Worm (Caenorhabditis elegans) whole organism, L1 larva: Measurements from ENCODE around the gene F48E8.2.

Experiments used
- C04F5.9 ChIP-seq: sonication (generic microtip); optimal IDR thresholded peaks from 2 replicates; lab custom pipeline; 2016; ENCODE audit warnings: missing genetic modification characterization, missing compliant biosample characterization
- C16A3.4 ChIP-seq: fragments of 150-350 bp; optimal IDR thresholded peaks from 2 replicates; lab custom pipeline; 2014; ENCODE audit warnings: missing biosample characterization, missing genetic modification characterization
- C34B4.2 ChIP-seq: sonication (generic microtip); optimal IDR thresholded peaks from 2 replicates; lab custom pipeline; 2017; ENCODE audit warnings: mild to moderate bottlenecking, missing genetic modification characterization, missing compliant biosample characterization
- Y116A8C.19 ChIP-seq: sonication (generic microtip); optimal IDR thresholded peaks from 2 replicates; lab custom pipeline; 2016; ENCODE audit warnings: missing compliant biosample characterization, missing genetic modification characterization, borderline replicate concordance
- ama-1 ChIP-seq: fragments of 150-350 bp; optimal IDR thresholded peaks from 2 replicates; lab custom pipeline; 2014
- blmp-1 ChIP-seq: fragments of 150-350 bp; optimal IDR thresholded peaks from 2 replicates; lab custom pipeline; 2014; ENCODE audit warnings: missing biosample characterization, missing genetic modification characterization
- ceh-8 ChIP-seq: fragments of 200-800 bp; sonication (Bioruptor generic); optimal IDR thresholded peaks from 2 replicates; lab custom pipeline; 2018; ENCODE audit warnings: mild to moderate bottlenecking, missing genetic modification characterization, moderate library complexity, missing compliant biosample characterization
- ceh-82 ChIP-seq, 3 experiments: fragments of 150-350 bp in 1 of 3; sonication (generic microtip) in 2 of 3; optimal IDR thresholded peaks; 2 replicates each; lab custom pipeline; 2014 to 2017; ENCODE audit warnings: missing biosample characterization in 3 of 3, missing genetic modification characterization in 3 of 3
- ceh-88 ChIP-seq: fragments of 200-800 bp; sonication (Bioruptor generic); IDR thresholded peaks from 2 replicates; pipeline ENCODE4 v1.3.6; 2022; ENCODE audit warnings: missing genetic modification characterization, missing compliant biosample characterization
- dpl-1 ChIP-seq, 3 experiments: fragments of 150-350 bp in 2 of 3; sonication (generic microtip) in 1 of 3; optimal IDR thresholded peaks; 2 replicates each; lab custom pipeline; 2014 to 2017; ENCODE audit warnings: missing biosample characterization in 3 of 3, missing genetic modification characterization in 3 of 3, missing genetic modification reagents in 3 of 3
- dsc-1 ChIP-seq: sonication (generic microtip); optimal IDR thresholded peaks from 2 replicates; lab custom pipeline; 2016; ENCODE audit warnings: mild to moderate bottlenecking, missing genetic modification characterization, missing compliant biosample characterization
- efl-1 ChIP-seq, 4 experiments: fragments of 150-350 bp; optimal IDR thresholded peaks in 3 of 4; peaks in 1 of 4; 1 replicate in 1 of 4; 2 replicates in 3 of 4; lab custom pipeline; 2014; ENCODE audit warnings: missing biosample characterization in 2 of 4, missing genetic modification characterization in 2 of 4, missing genetic modification reagents in 2 of 4
- egl-13 ChIP-seq: sonication (generic microtip); optimal IDR thresholded peaks from 2 replicates; lab custom pipeline; 2016; ENCODE audit warnings: missing genotype, missing genetic modification reagents, missing genetic modification characterization, missing compliant biosample characterization
- elt-2 ChIP-seq: sonication (generic microtip); optimal IDR thresholded peaks from 2 replicates; lab custom pipeline; 2016; ENCODE audit warnings: missing genetic modification characterization, mild to moderate bottlenecking, inconsistent platforms, missing compliant biosample characterization, missing genetic modification reagents
- elt-3 ChIP-seq, 6 experiments: fragments of 150-350 bp in 1 of 6; sonication (generic microtip); optimal IDR thresholded peaks; 2 replicates each; lab custom pipeline; 2017 to 2018; ENCODE audit warnings: missing biosample characterization in 6 of 6, missing genetic modification characterization in 6 of 6, inconsistent platforms in 1 of 6
- ets-5 ChIP-seq: fragments of 200-800 bp; sonication (Bioruptor generic); IDR thresholded peaks from 2 replicates; pipeline ENCODE4 v1.3.6; 2022; ENCODE audit warnings: missing genetic modification characterization, missing compliant biosample characterization
- fkh-8 ChIP-seq: sonication (generic microtip); optimal IDR thresholded peaks from 2 replicates; lab custom pipeline; 2016; ENCODE audit warnings: mild to moderate bottlenecking, missing genetic modification characterization, missing compliant biosample characterization
- grh-1 ChIP-seq: fragments of 200-800 bp; sonication (Bioruptor generic); IDR thresholded peaks from 2 replicates; pipeline ENCODE4 v1.3.6; 2022; ENCODE audit warnings: missing genetic modification reagents, missing genetic modification characterization, missing compliant biosample characterization
- hlh-17 ChIP-seq: fragments of 200-800 bp; sonication (Bioruptor generic); optimal IDR thresholded peaks from 2 replicates; lab custom pipeline; 2018; ENCODE audit warnings: missing genetic modification characterization, mild to moderate bottlenecking, missing compliant biosample characterization, moderate library complexity, borderline replicate concordance
- hlh-4 ChIP-seq: sonication (generic microtip); optimal IDR thresholded peaks from 2 replicates; lab custom pipeline; 2016; ENCODE audit warnings: mild to moderate bottlenecking, missing genetic modification characterization, missing compliant biosample characterization
- irx-1 ChIP-seq: sonication (generic microtip); optimal IDR thresholded peaks from 2 replicates; lab custom pipeline; 2016; ENCODE audit warnings: missing genetic modification characterization, missing compliant biosample characterization
- isw-1 ChIP-seq: fragments of 200-800 bp; sonication (Bioruptor generic); IDR thresholded peaks from 2 replicates; pipeline ENCODE4 v1.3.6; 2022; ENCODE audit warnings: missing genetic modification characterization, missing compliant biosample characterization
- lin-14 ChIP-seq: fragments of 200-800 bp; sonication (Bioruptor generic); optimal IDR thresholded peaks from 2 replicates; lab custom pipeline; 2018; ENCODE audit warnings: mild to moderate bottlenecking, missing genetic modification characterization, moderate library complexity, missing compliant biosample characterization
- lin-35 ChIP-seq, 2 experiments: fragments of 150-350 bp; optimal IDR thresholded peaks; 2 replicates each; lab custom pipeline; 2014; ENCODE audit warnings: missing biosample characterization in 2 of 2, missing genetic modification characterization in 2 of 2, missing genetic modification reagents in 2 of 2
- lin-39 ChIP-seq: fragments of 150-350 bp; optimal IDR thresholded peaks from 2 replicates; lab custom pipeline; 2014; ENCODE audit warnings: missing biosample characterization, missing genetic modification reagents, missing genetic modification characterization
- lir-3 ChIP-seq: sonication (generic microtip); optimal IDR thresholded peaks from 2 replicates; lab custom pipeline; 2016; ENCODE audit warnings: mild to moderate bottlenecking, missing genetic modification characterization, moderate library complexity, missing compliant biosample characterization; ENCODE audit not compliant: poor library complexity
- mab-9 ChIP-seq: fragments of 200-800 bp; sonication (Bioruptor generic); IDR thresholded peaks from 2 replicates; pipeline ENCODE4 v1.3.6; 2022; ENCODE audit warnings: missing genetic modification reagents, missing genetic modification characterization, missing compliant biosample characterization
- mdl-1 ChIP-seq, 2 experiments: fragments of 150-350 bp; optimal IDR thresholded peaks; 2 replicates each; lab custom pipeline; 2014 to 2017; ENCODE audit warnings: missing biosample characterization in 2 of 2, missing genetic modification characterization in 2 of 2, inconsistent platforms in 1 of 2
- mep-1 ChIP-seq: fragments of 150-350 bp; optimal IDR thresholded peaks from 2 replicates; lab custom pipeline; 2014; ENCODE audit warnings: missing biosample characterization, missing genetic modification characterization
- nhr-12 ChIP-seq: sonication (generic microtip); optimal IDR thresholded peaks from 2 replicates; lab custom pipeline; 2017; ENCODE audit warnings: missing biosample characterization, missing genetic modification characterization
- nhr-20 ChIP-seq: sonication (generic microtip); optimal IDR thresholded peaks from 2 replicates; lab custom pipeline; 2016; ENCODE audit warnings: mild to moderate bottlenecking, missing genetic modification characterization, missing compliant biosample characterization
- nhr-28 ChIP-seq: fragments of 150-350 bp; optimal IDR thresholded peaks from 2 replicates; lab custom pipeline; 2014; ENCODE audit warnings: missing biosample characterization, missing genetic modification characterization
- nhr-47 ChIP-seq: sonication (generic microtip); optimal IDR thresholded peaks from 2 replicates; lab custom pipeline; 2016; ENCODE audit warnings: mild to moderate bottlenecking, missing genetic modification characterization, moderate library complexity, missing compliant biosample characterization
- nhr-71 ChIP-seq: sonication (generic microtip); optimal IDR thresholded peaks from 2 replicates; lab custom pipeline; 2016; ENCODE audit warnings: mild to moderate bottlenecking, missing genetic modification characterization, moderate library complexity, missing compliant biosample characterization
- nhr-84 ChIP-seq: sonication (generic microtip); optimal IDR thresholded peaks from 2 replicates; lab custom pipeline; 2017; ENCODE audit warnings: missing biosample characterization, missing genetic modification characterization
- pax-3 ChIP-seq: fragments of 200-800 bp; sonication (Bioruptor generic); optimal IDR thresholded peaks from 2 replicates; lab custom pipeline; 2018; ENCODE audit warnings: mild to moderate bottlenecking, missing genetic modification characterization, moderate library complexity, missing compliant biosample characterization
- pqm-1 ChIP-seq: sonication (generic microtip); optimal IDR thresholded peaks from 3 replicates; lab custom pipeline; 2017; ENCODE audit warnings: missing biosample characterization, missing genetic modification characterization
- snpc-4 ChIP-seq: fragments of 150-350 bp; optimal IDR thresholded peaks from 2 replicates; lab custom pipeline; 2014; ENCODE audit warnings: missing biosample characterization, missing genetic modification characterization
- snu-23 ChIP-seq: sonication (generic microtip); optimal IDR thresholded peaks from 2 replicates; lab custom pipeline; 2016; ENCODE audit warnings: missing genetic modification characterization, missing compliant biosample characterization
- sox-4 ChIP-seq: sonication (generic microtip); optimal IDR thresholded peaks from 2 replicates; lab custom pipeline; 2016; ENCODE audit warnings: missing genetic modification characterization, missing compliant biosample characterization
- sptf-1 ChIP-seq: fragments of 150-350 bp; optimal IDR thresholded peaks from 2 replicates; lab custom pipeline; 2014; ENCODE audit warnings: missing biosample characterization, missing genetic modification characterization
- sup-37 ChIP-seq: fragments of 200-800 bp; sonication (Bioruptor generic); optimal IDR thresholded peaks from 2 replicates; lab custom pipeline; 2018; ENCODE audit warnings: mild to moderate bottlenecking, missing genetic modification characterization, missing compliant biosample characterization
- tbx-2 ChIP-seq: sonication (generic microtip); optimal IDR thresholded peaks from 2 replicates; lab custom pipeline; 2016; ENCODE audit warnings: missing genetic modification characterization, missing compliant biosample characterization
- unc-130 ChIP-seq: fragments of 150-350 bp; optimal IDR thresholded peaks from 2 replicates; lab custom pipeline; 2017; ENCODE audit warnings: missing biosample characterization, missing genetic modification characterization, inconsistent platforms
- unc-30 ChIP-seq: sonication (generic microtip); optimal IDR thresholded peaks from 2 replicates; lab custom pipeline; 2017; ENCODE audit warnings: missing biosample characterization, missing genetic modification characterization
- unc-86 ChIP-seq: sonication (generic microtip); optimal IDR thresholded peaks from 2 replicates; lab custom pipeline; 2016; ENCODE audit warnings: missing genetic modification characterization, missing compliant biosample characterization
- vab-15 ChIP-seq: sonication (generic microtip); optimal IDR thresholded peaks from 2 replicates; lab custom pipeline; 2017; ENCODE audit warnings: missing genotype, mild to moderate bottlenecking, missing genetic modification characterization, missing compliant biosample characterization
- zip-4 ChIP-seq: fragments of 200-800 bp; sonication (Bioruptor generic); optimal IDR thresholded peaks from 2 replicates; lab custom pipeline; 2018; ENCODE audit warnings: mild to moderate bottlenecking, missing genetic modification characterization, moderate library complexity, missing compliant biosample characterization
- ztf-11 ChIP-seq, 2 experiments: sonication (generic microtip); optimal IDR thresholded peaks; 2 replicates each; lab custom pipeline; 2016 to 2017; ENCODE audit warnings: missing genetic modification characterization in 2 of 2, missing biosample characterization in 1 of 2, missing compliant biosample characterization in 1 of 2

The F48E8.2 gene

ce11 chrIII:5498973-5499372 lies 34.8 kb downstream of the F48E8.2 start, which contains the start of gene R02F2.9 (continued):
- TF ChIP-seq nhr-28 (no peak), mep-1 (tag; lab: Kevin White, UChicago) (peak; percentile 53)

DNA sequence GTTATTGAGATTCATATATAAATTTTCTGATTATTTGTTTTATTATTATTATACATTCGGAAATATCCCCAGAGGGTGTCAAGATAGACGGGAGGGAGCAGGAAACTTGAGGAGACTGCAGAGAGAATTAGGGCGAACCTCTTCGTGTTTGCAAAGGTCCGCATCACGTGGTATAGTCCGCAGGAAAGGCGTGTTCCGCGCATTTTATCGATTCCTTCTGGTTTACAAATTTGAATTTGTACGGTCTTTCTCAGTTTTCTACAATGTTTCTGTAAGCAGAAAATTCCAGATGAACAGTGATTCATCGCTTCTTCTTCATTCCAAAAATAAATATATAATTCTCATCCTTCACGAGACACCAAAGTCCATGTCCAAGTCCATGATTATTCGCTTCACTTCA lies 35.8 kb downstream of the F48E8.2 start:
- TF ChIP-seq efl-1 (optimal IDR thresholded peaks at IDR 0.05; lab: Kevin White, UChicago) = no peak
- peak in 1 of 2 experiments; percentile 44 for TF ChIP-seq efl-1 (GFP tag; optimal IDR thresholded peaks at IDR 0.05 in 1 of 2; lab: Kevin White, UChicago)
- no peak for TF ChIP-seq lin-39 (tag; lab: Kevin White, UChicago)
- no peak for TF ChIP-seq elt-3 (tag; optimal IDR thresholded peaks at IDR 0.05; lab: Kevin White, UChicago)
- no peak for TF ChIP-seq tbx-2 (tag; lab: Kevin White, UChicago)
- TF ChIP-seq dsc-1 (tag; lab: Kevin White, UChicago) = no peak
- no peak for TF ChIP-seq grh-1 (GFP tag; lab: Robert Waterston, UW)
- peak; percentile 8 for TF ChIP-seq lin-14
- peak in 1 of 2 experiments; percentile 10 for TF ChIP-seq ztf-11 (tag; optimal IDR thresholded peaks at IDR 0.05; lab: Kevin White, UChicago)

ce11 chrIII:5500732-5501131 lies 36.6 kb downstream of the F48E8.2 start:
- no peak for TF ChIP-seq Y116A8C.19 (tag; lab: Kevin White, UChicago)
- no peak for TF ChIP-seq vab-15
- no peak for TF ChIP-seq lir-3 (tag; lab: Kevin White, UChicago)
- no peak for TF ChIP-seq lin-35 (GFP tag; optimal IDR thresholded peaks at IDR 0.05; lab: Kevin White, UChicago)
- TF ChIP-seq hlh-17 (GFP tag; lab: Kevin White, UChicago) = no peak
- TF ChIP-seq dpl-1 (GFP tag; optimal IDR thresholded peaks at IDR 0.05; lab: Kevin White, UChicago) = no peak
- TF ChIP-seq sptf-1 (tag; lab: Kevin White, UChicago) = no peak
- TF ChIP-seq ceh-82 (tag; optimal IDR thresholded peaks at IDR 0.05; lab: Kevin White, UChicago) = no peak
- no peak for TF ChIP-seq mab-9 (GFP tag; lab: Robert Waterston, UW)
- TF ChIP-seq nhr-47 (tag; lab: Kevin White, UChicago) = peak; percentile 84
- TF ChIP-seq mdl-1 (tag; optimal IDR thresholded peaks at IDR 0.05; lab: Kevin White, UChicago) = no peak
- no peak for TF ChIP-seq pqm-1
- peak; percentile 77 for TF ChIP-seq nhr-71
- peak; percentile 80 for TF ChIP-seq sox-4
- no peak for TF ChIP-seq nhr-12 (tag; lab: Kevin White, UChicago)
- TF ChIP-seq unc-86 (tag; lab: Kevin White, UChicago) = peak; percentile 8
- TF ChIP-seq ceh-88 (GFP tag; lab: Robert Waterston, UW) = no peak
- peak; percentile 88 for TF ChIP-seq fkh-8 (tag; lab: Kevin White, UChicago)
- no peak for TF ChIP-seq efl-1 (optimal IDR thresholded peaks at IDR 0.05; lab: Kevin White, UChicago)
- no peak for TF ChIP-seq efl-1 (GFP tag; optimal IDR thresholded peaks at IDR 0.05 in 1 of 2; lab: Kevin White, UChicago)
- no peak for TF ChIP-seq isw-1 (GFP tag; lab: Robert Waterston, UW)
- peak; percentile 83 for TF ChIP-seq pax-3
- peak; percentile 19 for TF ChIP-seq nhr-20 (tag; lab: Kevin White, UChicago)
- TF ChIP-seq ama-1 = no peak
- TF ChIP-seq elt-2 (tag; lab: Kevin White, UChicago) = no peak
- TF ChIP-seq C34B4.2 (tag; lab: Kevin White, UChicago) = no peak
- TF ChIP-seq sup-37 = no peak
- no peak for TF ChIP-seq blmp-1
- TF ChIP-seq zip-4 (GFP tag; lab: Kevin White, UChicago) = no peak
- TF ChIP-seq irx-1 (tag; lab: Kevin White, UChicago) = no peak
- peak; percentile 39 for TF ChIP-seq ceh-8
- no peak for TF ChIP-seq tbx-2 (tag; lab: Kevin White, UChicago)
- no peak for TF ChIP-seq ets-5 (GFP tag; lab: Robert Waterston, UW)
- no peak for TF ChIP-seq snpc-4 (tag; lab: Kevin White, UChicago)
- no peak for TF ChIP-seq hlh-4 (tag; lab: Kevin White, UChicago)
- TF ChIP-seq egl-13 = peak; percentile 30
- no peak for TF ChIP-seq unc-130 (tag; lab: Kevin White, UChicago)
- no peak for TF ChIP-seq unc-30 (tag; lab: Kevin White, UChicago)
- TF ChIP-seq nhr-84 (tag; lab: Kevin White, UChicago) = no peak
- no peak for TF ChIP-seq C16A3.4
- TF ChIP-seq C04F5.9 (tag; lab: Kevin White, UChicago) = no peak
- no peak for TF ChIP-seq snu-23 (GFP tag; lab: Kevin White, UChicago)
